Worm (Caenorhabditis elegans) whole organism, L4 larva: ENCODE results near the gene immp-1.

ENCODE experiments used
- lin-13 ChIP-seq: fragments of 150-350 bp; optimal IDR thresholded peaks from 2 replicates; lab custom pipeline; 2014; ENCODE audit warnings: missing biosample characterization, missing genetic modification reagents, missing genetic modification characterization
- madf-5 ChIP-seq, 2 experiments: fragments of 200-800 bp; sonication (Bioruptor generic); IDR thresholded peaks; 2 replicates each; pipeline ENCODE4 v1.3.6; 2022; ENCODE audit warnings: missing compliant biosample characterization in 2 of 2, missing genetic modification characterization in 2 of 2
- nhr-11 ChIP-seq: fragments of 150-350 bp; optimal IDR thresholded peaks from 2 replicates; lab custom pipeline; 2014; ENCODE audit warnings: missing biosample characterization, missing genetic modification characterization
- nhr-6 ChIP-seq: fragments of 150-350 bp; optimal IDR thresholded peaks from 2 replicates; lab custom pipeline; 2014; ENCODE audit warnings: missing biosample characterization, missing genetic modification characterization
- pha-4 ChIP-seq, 2 experiments: fragments of 150-350 bp in 1 of 2; fragments of 200-800 bp in 1 of 2; sonication (Bioruptor generic) in 1 of 2; IDR thresholded peaks in 1 of 2; optimal IDR thresholded peaks in 1 of 2; 2 replicates each; pipeline versions ENCODE4 v1.3.6 to Lab custom; 2014 to 2022; ENCODE audit warnings: missing genetic modification characterization in 2 of 2, missing genetic modification reagents in 2 of 2, missing biosample characterization in 1 of 2, missing compliant biosample characterization in 1 of 2
- unc-130 ChIP-seq: sonication (generic microtip); optimal IDR thresholded peaks from 2 replicates; lab custom pipeline; 2016; ENCODE audit warnings: missing genetic modification reagents, missing genetic modification characterization, missing compliant biosample characterization

ce11 chrIII:11731491-11731890, 43.3 kb upstream of the immp-1 start:
- TF ChIP-seq nhr-11, result no peak
- TF ChIP-seq madf-5 (GFP tag; IDR thresholded peaks at IDR 0.05; lab: Robert Waterston, UW), result no peak
- no peak for TF ChIP-seq unc-130 (GFP tag; lab: Kevin White, UChicago)
- no peak for TF ChIP-seq pha-4 (GFP tag; IDR thresholded peaks at IDR 0.05; lab: Robert Waterston, UW)
- no peak for TF ChIP-seq pha-4 (tag; optimal IDR thresholded peaks at IDR 0.05; lab: Kevin White, UChicago)
- no peak for TF ChIP-seq lin-13 (GFP tag; lab: Kevin White, UChicago)
- TF ChIP-seq nhr-6 (tag; lab: Kevin White, UChicago), result no peak
